ENCODE assay signal across 5 worm cellular contexts in the genomic region with DNA sequence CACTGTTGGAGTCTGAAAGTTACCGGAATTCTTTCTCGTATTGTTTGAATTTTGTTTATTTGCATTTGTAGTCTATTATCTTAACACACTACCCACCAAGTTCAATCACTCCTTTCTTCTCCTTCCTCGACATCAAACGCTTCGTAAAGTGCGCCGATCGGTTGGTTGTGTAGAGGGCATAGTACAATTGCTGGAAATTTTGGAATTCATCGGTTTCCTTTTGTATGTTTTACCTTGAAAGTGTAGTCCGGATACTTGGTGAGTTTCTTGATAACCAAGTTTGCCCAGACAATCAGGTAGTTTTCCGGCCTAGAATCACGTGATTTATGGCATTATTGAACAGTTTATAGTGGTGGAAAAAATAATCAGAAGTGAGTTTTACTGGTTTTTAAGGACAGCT.
TF ChIP-seq lines count a peak whose summit lies in the region.

No protein-coding gene starts in this region.

TF ChIP-seq in whole organism, L1 larva, 84 proteins besides CTCF, POLR2A, EP300 and RAD21:
- TF ChIP-seq pag-3 (tag; optimal IDR thresholded peaks at IDR 0.05; lab: Kevin White, UChicago; ENCODE audit: borderline replicate concordance, insufficient read depth) = no peak
- TF ChIP-seq lin-35 (GFP tag; optimal IDR thresholded peaks at IDR 0.05; lab: Kevin White, UChicago) = peak in 1 of 2 experiments; percentile 15
- peak; percentile 48 for TF ChIP-seq elt-2 (tag; optimal IDR thresholded peaks at IDR 0.05; lab: Kevin White, UChicago)

TF ChIP-seq in whole organism, L2 larva, 48 proteins besides CTCF, POLR2A, EP300 and RAD21:
- peak; percentile 16 for TF ChIP-seq fos-1 (tag; optimal IDR thresholded peaks at IDR 0.05; lab: Kevin White, UChicago)
- TF ChIP-seq crh-2 (tag; optimal IDR thresholded peaks at IDR 0.05; lab: Kevin White, UChicago) = peak; percentile 8
- peak; percentile 21 for TF ChIP-seq sma-9 (GFP tag; optimal IDR thresholded peaks at IDR 0.05; lab: Kevin White, UChicago)
- no peak for TF ChIP-seq sma-9 (tag; optimal IDR thresholded peaks at IDR 0.05; lab: Kevin White, UChicago)
- no peak for TF ChIP-seq blmp-1 (tag; optimal IDR thresholded peaks at IDR 0.05; lab: Kevin White, UChicago; ENCODE audit: insufficient read depth)
- TF ChIP-seq nhr-6 (tag; optimal IDR thresholded peaks at IDR 0.05; lab: Kevin White, UChicago) = no peak

TF ChIP-seq in whole organism, L3 larva, 47 proteins besides CTCF, POLR2A, EP300 and RAD21:
- peak; percentile 71 for TF ChIP-seq elt-2 (tag; optimal IDR thresholded peaks at IDR 0.05; lab: Kevin White, UChicago)
- TF ChIP-seq aly-2 (tag; optimal IDR thresholded peaks at IDR 0.05; lab: Kevin White, UChicago) = no peak
- TF ChIP-seq pqm-1 (tag; optimal IDR thresholded peaks at IDR 0.05; lab: Kevin White, UChicago) = peak; percentile 5
- no peak for TF ChIP-seq unc-39 (tag; optimal IDR thresholded peaks at IDR 0.05; lab: Kevin White, UChicago)

TF ChIP-seq in whole organism, L4 larva, 104 proteins besides CTCF, POLR2A, EP300 and RAD21:
- no peak for TF ChIP-seq zfp-2 (tag; optimal IDR thresholded peaks at IDR 0.05; lab: Kevin White, UChicago)
- no peak for TF ChIP-seq daf-16 (GFP tag; optimal IDR thresholded peaks at IDR 0.05; lab: Kevin White, UChicago)
- TF ChIP-seq daf-16 (tag; optimal IDR thresholded peaks at IDR 0.05; lab: Kevin White, UChicago) = peak; percentile 17
- TF ChIP-seq daf-19 (GFP tag; conservative IDR thresholded peaks at IDR 0.05; lab: Robert Waterston, UW) = no peak
- peak; percentile 21; the same call in 1 of the 2 replicates for TF ChIP-seq dmd-6 (GFP tag; IDR thresholded peaks at IDR 0.05; lab: Robert Waterston, UW)
- TF ChIP-seq pha-4 (GFP tag; IDR thresholded peaks at IDR 0.05; lab: Robert Waterston, UW) = no peak
- TF ChIP-seq pha-4 (tag; optimal IDR thresholded peaks at IDR 0.05; lab: Kevin White, UChicago) = no peak
- TF ChIP-seq dve-1 (tag; optimal IDR thresholded peaks at IDR 0.05; lab: Kevin White, UChicago; ENCODE audit: insufficient read depth) = peak; percentile 27
- TF ChIP-seq aha-1 (tag; lab: Kevin White, UChicago) = no peak
- no peak for TF ChIP-seq jun-1 (tag; optimal IDR thresholded peaks at IDR 0.05; lab: Kevin White, UChicago)
- TF ChIP-seq hlh-11 (tag; optimal IDR thresholded peaks at IDR 0.05; lab: Kevin White, UChicago) = peak; percentile 4
- TF ChIP-seq attf-4 (tag; optimal IDR thresholded peaks at IDR 0.05; lab: Kevin White, UChicago) = no peak
- no peak for TF ChIP-seq mep-1 (tag; optimal IDR thresholded peaks at IDR 0.05; lab: Kevin White, UChicago)
- no peak for TF ChIP-seq ceh-28 (tag; optimal IDR thresholded peaks at IDR 0.05; lab: Kevin White, UChicago)
- TF ChIP-seq nhr-28 (tag; optimal IDR thresholded peaks at IDR 0.05; lab: Kevin White, UChicago) = peak; percentile 68

TF ChIP-seq in whole organism, young adult, 124 proteins besides CTCF, POLR2A, EP300 and RAD21:
- TF ChIP-seq hrde-1 (tag; optimal IDR thresholded peaks at IDR 0.05; lab: Kevin White, UChicago; ENCODE audit: borderline replicate concordance) = no peak
- TF ChIP-seq nhr-80 (tag; optimal IDR thresholded peaks at IDR 0.05; lab: Kevin White, UChicago) = peak; percentile 33
- TF ChIP-seq ceh-40 (GFP tag; IDR thresholded peaks at IDR 0.05; lab: Robert Waterston, UW) = no peak
- TF ChIP-seq snpc-3.4 (tag; optimal IDR thresholded peaks at IDR 0.05; lab: Kevin White, UChicago) = no peak
- TF ChIP-seq Y53F4B.3 (GFP tag; IDR thresholded peaks at IDR 0.05; lab: Robert Waterston, UW) = no peak
- no peak for TF ChIP-seq tlf-1 (GFP tag; optimal IDR thresholded peaks at IDR 0.05; lab: Kevin White, UChicago)
